Fruit fly (Drosophila melanogaster) whole organism, prepupa: Measurements from ENCODE around the gene Dbx.

Experiments used
- CG10669 ChIP-seq: fragments of 200-800 bp; sonication (Bioruptor generic); optimal IDR thresholded peaks from 3 replicates; lab custom pipeline; 2018; ENCODE audit warnings: missing biosample characterization, mild to moderate bottlenecking, missing genetic modification characterization, moderate library complexity
- CG11762 ChIP-seq: fragments of 200-800 bp; sonication (Bioruptor generic); optimal IDR thresholded peaks from 3 replicates; lab custom pipeline; 2016; ENCODE audit warnings: missing biosample characterization, missing genetic modification characterization; ENCODE audit not compliant: insufficient read depth
- CG1621 ChIP-seq: fragments of 200-800 bp; sonication (Bioruptor generic); optimal IDR thresholded peaks from 3 replicates; lab custom pipeline; 2018; ENCODE audit warnings: missing biosample characterization, mild to moderate bottlenecking, missing genetic modification characterization
- CG16779 ChIP-seq: fragments of 200-800 bp; sonication (Bioruptor generic); optimal IDR thresholded peaks from 3 replicates; lab custom pipeline; 2017; ENCODE audit warnings: missing biosample characterization, mild to moderate bottlenecking, missing genetic modification characterization
- CG3032 ChIP-seq: fragments of 200-800 bp; optimal IDR thresholded peaks from 2 replicates; lab custom pipeline; 2019; ENCODE audit warnings: missing biosample characterization, mild to moderate bottlenecking, missing genetic modification characterization, moderate library complexity
- CG31627 ChIP-seq: fragments of 200-800 bp; sonication (Bioruptor generic); optimal IDR thresholded peaks from 3 replicates; lab custom pipeline; 2016; ENCODE audit warnings: missing biosample characterization, missing genetic modification characterization
- CG32006 ChIP-seq: fragments of 200-800 bp; sonication (Bioruptor generic); optimal IDR thresholded peaks from 3 replicates; lab custom pipeline; 2017; ENCODE audit warnings: missing biosample characterization, mild to moderate bottlenecking, missing genetic modification characterization
- CG34406 ChIP-seq: fragments of 200-800 bp; sonication (Bioruptor generic); optimal IDR thresholded peaks from 3 replicates; lab custom pipeline; 2016; ENCODE audit warnings: missing biosample characterization, missing genetic modification characterization
- CG3919 ChIP-seq: fragments of 200-800 bp; sonication (Bioruptor generic); optimal IDR thresholded peaks from 3 replicates; lab custom pipeline; 2016; ENCODE audit warnings: missing biosample characterization, missing genetic modification characterization
- CG6276 ChIP-seq: fragments of 200-800 bp; sonication (Bioruptor generic); optimal IDR thresholded peaks from 2 replicates; lab custom pipeline; 2017; ENCODE audit warnings: missing biosample characterization, mild to moderate bottlenecking, missing genetic modification characterization
- CG7368 ChIP-seq: fragments of 200-800 bp; sonication (Bioruptor generic); optimal IDR thresholded peaks from 3 replicates; lab custom pipeline; 2016; ENCODE audit warnings: missing biosample characterization, missing genetic modification characterization
- CG9139 ChIP-seq: fragments of 200-800 bp; sonication (Bioruptor generic); optimal IDR thresholded peaks from 3 replicates; lab custom pipeline; 2017; ENCODE audit warnings: missing biosample characterization, mild to moderate bottlenecking, missing genetic modification characterization
- Eip78C ChIP-seq: fragments of 200-800 bp; sonication (Bioruptor generic); peaks from one replicate; lab custom pipeline; 2016; ENCODE audit warnings: missing biosample characterization, missing genetic modification characterization
- Eip93F ChIP-seq: fragments of 200-800 bp; sonication (Bioruptor generic); optimal IDR thresholded peaks from 2 replicates; lab custom pipeline; 2016; ENCODE audit warnings: missing biosample characterization, mild to moderate bottlenecking, missing genetic modification characterization
- Ets21C ChIP-seq: fragments of 200-800 bp; sonication (Bioruptor generic); optimal IDR thresholded peaks from 3 replicates; lab custom pipeline; 2016; ENCODE audit warnings: missing biosample characterization, missing genetic modification characterization
- Hr4 ChIP-seq: fragments of 200-800 bp; sonication (Bioruptor generic); optimal IDR thresholded peaks from 3 replicates; lab custom pipeline; 2016; ENCODE audit warnings: missing biosample characterization, missing genetic modification characterization
- Lpt ChIP-seq: fragments of 200-800 bp; sonication (Bioruptor generic); optimal IDR thresholded peaks from 3 replicates; lab custom pipeline; 2016; ENCODE audit warnings: missing biosample characterization, missing genetic modification characterization
- OdsH ChIP-seq: fragments of 200-800 bp; sonication (Bioruptor generic); optimal IDR thresholded peaks from 3 replicates; lab custom pipeline; 2016; ENCODE audit warnings: missing biosample characterization, missing genetic modification characterization
- Smox ChIP-seq: fragments of 200-800 bp; sonication (Bioruptor generic); optimal IDR thresholded peaks from 3 replicates; lab custom pipeline; 2016; ENCODE audit warnings: missing biosample characterization, missing genetic modification characterization
- achi ChIP-seq: fragments of 200-800 bp; sonication (Bioruptor generic); optimal IDR thresholded peaks from 3 replicates; lab custom pipeline; 2016; ENCODE audit warnings: missing biosample characterization, missing genetic modification characterization
- acj6 ChIP-seq: fragments of 200-800 bp; sonication (Bioruptor generic); optimal IDR thresholded peaks from 3 replicates; lab custom pipeline; 2016; ENCODE audit warnings: missing biosample characterization, missing genetic modification characterization
- dsx ChIP-seq: fragments of 200-800 bp; optimal IDR thresholded peaks from 3 replicates; lab custom pipeline; 2019; ENCODE audit warnings: missing biosample characterization, mild to moderate bottlenecking, missing genetic modification characterization, moderate library complexity; ENCODE audit not compliant: poor library complexity, severe bottlenecking
- eg ChIP-seq: fragments of 200-800 bp; sonication (Bioruptor generic); IDR thresholded peaks from 3 replicates; pipeline ENCODE4 v1.3.6; 2022; ENCODE audit warnings: missing biosample characterization, missing genetic modification characterization
- esn ChIP-seq: fragments of 200-800 bp; sonication (Bioruptor generic); optimal IDR thresholded peaks from 2 replicates; lab custom pipeline; 2016; ENCODE audit warnings: missing biosample characterization, mild to moderate bottlenecking, missing genetic modification characterization, moderate library complexity
- lz ChIP-seq: fragments of 200-800 bp; sonication (Bioruptor generic); optimal IDR thresholded peaks from 3 replicates; lab custom pipeline; 2016; ENCODE audit warnings: missing biosample characterization, missing genetic modification characterization
- ss ChIP-seq, 2 experiments: fragments of 200-800 bp; sonication (Bioruptor generic); optimal IDR thresholded peaks; 2 replicates in 1 of 2; 3 replicates in 1 of 2; lab custom pipeline; 2017 to 2018; ENCODE audit warnings: mild to moderate bottlenecking in 2 of 2, missing biosample characterization in 2 of 2, missing genetic modification characterization in 2 of 2, moderate library complexity in 1 of 2
- svp ChIP-seq: fragments of 200-800 bp; sonication (Bioruptor generic); peaks from one replicate; lab custom pipeline; 2016; ENCODE audit warnings: missing biosample characterization, missing genetic modification characterization
- topi ChIP-seq: fragments of 200-800 bp; sonication (Bioruptor generic); optimal IDR thresholded peaks from 3 replicates; lab custom pipeline; 2016; ENCODE audit warnings: missing biosample characterization, missing genetic modification characterization
- vri ChIP-seq: fragments of 200-800 bp; sonication (Bioruptor generic); optimal IDR thresholded peaks from 3 replicates; lab custom pipeline; 2016; ENCODE audit warnings: missing biosample characterization, mild to moderate bottlenecking, missing genetic modification characterization

The Dbx gene

dm6 chr3L:1971103-1971742, 50.1 kb downstream of the Dbx start, which contains the start of the genes CG11815 and acs:
Gene CG11815, minus strand, starts transcription at chr3L:1971200.
Gene acs, plus strand, starts transcription at chr3L:1971638.
- no peak for TF ChIP-seq OdsH
- TF ChIP-seq CG32006 (GFP tag; lab: Kevin White, UChicago), result no peak
- TF ChIP-seq vri (GFP tag; lab: Kevin White, UChicago), result peak; percentile 68
- peak; percentile 28 for TF ChIP-seq CG1621 (tag; lab: Kevin White, UChicago)
- TF ChIP-seq CG9139, result no peak
- no peak for TF ChIP-seq achi (GFP tag; lab: Kevin White, UChicago)
- no peak for TF ChIP-seq CG3032 (tag; lab: Kevin White, UChicago)
- TF ChIP-seq CG34406 (GFP tag; lab: Kevin White, UChicago), result no peak
- no peak for TF ChIP-seq CG7368 (GFP tag; lab: Kevin White, UChicago)
- TF ChIP-seq esn, result no peak
- TF ChIP-seq Eip93F (GFP tag; lab: Kevin White, UChicago), result no peak
- TF ChIP-seq svp (GFP tag; lab: Kevin White, UChicago), result peak; percentile 86
- TF ChIP-seq acj6 (GFP tag; lab: Kevin White, UChicago), result no peak
- TF ChIP-seq lz (GFP tag; lab: Kevin White, UChicago), result no peak
- TF ChIP-seq Lpt (GFP tag; lab: Kevin White, UChicago), result no peak
- TF ChIP-seq Smox (GFP tag; lab: Kevin White, UChicago), result no peak
- TF ChIP-seq CG10669, result no peak
- no peak for TF ChIP-seq topi (GFP tag; lab: Kevin White, UChicago)
- no peak for TF ChIP-seq CG11762 (GFP tag; lab: Kevin White, UChicago)
- peak; percentile 79 for TF ChIP-seq Eip78C
- TF ChIP-seq CG16779 (tag; lab: Kevin White, UChicago), result no peak

dm6 chr3L:1976760-1977159, 55.7 kb downstream of the Dbx start:
- TF ChIP-seq dsx (peak; percentile 11), ss (GFP tag; optimal IDR thresholded peaks at IDR 0.05; lab: Kevin White, UChicago) (peak; percentile 12 to 43), Hr4 (GFP tag; lab: Kevin White, UChicago) (no peak), CG3919 (GFP tag; lab: Kevin White, UChicago) (no peak), svp (GFP tag; lab: Kevin White, UChicago) (peak; percentile 55), Eip78C (peak; percentile 73), CG9139 (no peak), CG6276 (GFP tag; lab: Kevin White, UChicago) (no peak), eg (GFP tag; lab: Robert Waterston, UW) (0 out of 3 replicates have a peak, but pooled peaks have one; percentile 33), CG31627 (no peak), Ets21C (no peak)
- TF ChIP-seq, all 60 proteins: peak for 5
